Fruit fly (Drosophila melanogaster): Measurements from ENCODE around the gene CG7924.

The CG7924 gene

dm6 chr3L:14233169-14233568 lies at the start of gene CG7924:
TSS of gene CG7924 (plus strand) at chr3L:14233469.
- no peak for TF ChIP-seq CG8478 (optimal IDR thresholded peaks at IDR 0.05)
- TF ChIP-seq CTCF (optimal IDR thresholded peaks at IDR 0.05): no peak

DNA sequence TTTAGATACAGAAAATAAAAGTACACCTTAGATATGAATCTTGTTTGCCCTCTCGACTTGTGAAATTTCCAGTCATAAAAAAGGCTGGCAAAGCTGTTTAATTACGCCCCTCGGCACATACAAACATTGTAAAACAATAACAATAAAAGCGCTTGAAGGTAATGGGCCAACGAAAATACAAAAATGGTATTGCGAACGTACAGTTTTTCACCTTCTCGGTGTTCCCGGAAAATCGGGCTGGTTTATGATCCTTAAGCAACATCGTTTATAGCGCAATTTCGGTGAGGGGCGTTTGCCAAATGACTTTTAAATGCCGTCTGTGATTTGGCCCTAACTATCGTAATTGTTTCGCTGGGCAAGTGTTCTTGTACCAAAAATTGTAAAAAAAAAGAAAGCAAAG lies 48.2 kb upstream of the CG7924 start:
- no peak for TF ChIP-seq CTCF (optimal IDR thresholded peaks at IDR 0.05)
- TF ChIP-seq CG8478 (optimal IDR thresholded peaks at IDR 0.05): no peak

- TF ChIP-seq CTCF (optimal IDR thresholded peaks at IDR 0.05) (no peak), CG8478 (optimal IDR thresholded peaks at IDR 0.05) (no peak)
Observed at dm6 chr3L:14189431-14189830, 43.8 kb upstream of the CG7924 start, which contains the start of gene nan. TSS of gene nan (minus strand) at chr3L:14189648.

DNA sequence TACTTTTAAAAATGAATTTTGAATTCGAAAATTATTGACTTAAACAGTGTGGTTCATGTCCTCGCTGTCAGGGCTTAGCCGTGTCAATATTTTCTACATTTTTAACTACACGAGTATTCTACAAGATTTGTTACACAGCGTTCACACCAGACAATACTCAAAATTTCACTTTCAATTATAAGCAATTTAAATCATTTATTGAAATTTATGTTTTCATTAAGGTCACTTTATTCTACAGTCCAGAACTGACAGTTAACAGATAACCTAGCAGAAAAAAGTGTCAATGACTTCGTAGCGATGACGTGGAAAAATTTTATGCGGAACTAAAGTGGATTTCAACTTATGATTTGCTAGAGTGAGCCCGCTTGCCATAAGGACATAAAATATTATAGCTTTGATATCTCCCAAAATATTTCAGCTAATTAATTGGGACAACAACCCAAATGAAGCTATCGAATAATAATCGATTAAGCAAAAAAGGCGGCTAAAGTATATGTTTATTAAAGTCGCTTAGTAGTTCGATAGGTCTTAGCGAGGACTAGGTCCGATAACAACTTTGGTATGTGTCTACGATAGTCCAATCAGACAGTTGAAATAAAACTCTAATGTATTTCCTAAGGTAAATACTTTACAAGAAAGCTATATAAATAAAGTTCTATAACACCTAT lies 43.2 kb upstream of the CG7924 start:
- peak; percentile 36 to 61 for TF ChIP-seq CTCF (optimal IDR thresholded peaks at IDR 0.05)
- no peak for TF ChIP-seq CG8478 (optimal IDR thresholded peaks at IDR 0.05)

DNA sequence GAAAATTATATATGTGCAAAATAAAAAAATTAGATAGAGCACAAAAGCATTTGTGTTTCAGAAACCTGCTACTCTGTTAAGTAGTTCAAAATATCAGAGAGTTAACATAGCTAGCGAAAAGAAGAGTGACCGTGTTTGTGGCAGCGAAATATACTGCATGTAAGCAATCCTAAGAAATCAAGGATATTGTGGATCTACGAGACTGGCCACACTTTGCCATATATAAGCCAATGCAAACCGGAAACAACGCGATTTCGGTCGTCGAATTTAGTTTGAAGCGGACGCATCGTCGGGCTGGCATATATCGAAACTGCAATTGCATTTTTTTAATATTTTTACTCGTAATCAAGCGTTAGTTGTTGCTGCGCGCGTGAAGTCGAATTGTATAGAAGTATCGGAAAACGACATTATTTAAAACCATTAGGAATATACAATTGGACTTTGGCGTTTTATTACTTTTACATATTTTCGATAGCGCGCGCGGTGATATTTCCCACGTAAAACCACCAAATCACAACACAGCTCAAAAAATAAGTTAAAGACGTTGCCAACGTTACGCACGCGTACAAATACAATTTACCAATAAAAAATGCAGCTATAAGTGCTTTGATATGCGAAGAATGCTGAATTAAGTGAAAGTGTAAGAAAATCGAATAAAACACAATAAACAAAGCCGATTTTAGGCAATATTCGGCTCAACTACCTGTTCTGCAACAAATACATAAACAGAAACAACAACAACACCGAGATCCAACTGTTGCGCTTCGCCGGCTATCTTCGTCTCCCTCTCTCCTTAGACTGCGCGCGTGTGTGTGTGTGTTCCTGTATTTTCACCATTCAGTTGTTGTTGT lies 42.4 kb upstream of the CG7924 start, which contains the start of gene nuf:
TSS of gene nuf (plus strand) at position 246 of the 851 bp plus-strand sequence.
- TF ChIP-seq CTCF (optimal IDR thresholded peaks at IDR 0.05): peak in 1 of 2 experiments; percentile 6
- TF ChIP-seq CG8478 (optimal IDR thresholded peaks at IDR 0.05): no peak

dm6 chr3L:14191476-14191752 lies 41.9 kb upstream of the CG7924 start:
- TF ChIP-seq CG8478 (optimal IDR thresholded peaks at IDR 0.05) (no peak), CTCF (optimal IDR thresholded peaks at IDR 0.05) (no peak)

DNA sequence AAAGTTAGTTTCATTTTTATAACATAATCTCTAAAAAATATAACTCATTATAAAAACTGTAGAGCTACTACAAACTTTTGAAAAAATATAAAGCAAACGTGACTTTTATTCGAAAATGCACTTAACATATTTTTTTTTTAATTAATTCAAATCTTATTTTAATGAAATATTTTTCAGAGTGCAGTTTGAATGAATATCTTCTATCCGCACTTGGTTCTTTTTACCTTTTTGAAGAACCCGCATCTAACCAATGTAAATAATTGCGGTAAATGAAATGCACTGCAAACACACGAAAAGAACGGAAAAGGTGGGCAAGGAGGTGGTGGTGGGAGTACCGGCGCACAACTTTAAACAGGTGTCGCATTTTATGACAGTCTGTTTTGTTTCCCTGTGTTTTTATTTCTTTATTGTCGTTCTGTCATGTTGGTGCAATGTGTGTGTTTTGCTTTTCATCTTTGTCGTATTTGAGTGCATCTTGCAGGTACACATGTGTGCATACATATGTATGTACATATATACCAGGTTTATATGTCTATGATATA lies 39.2 kb upstream of the CG7924 start:
- TF ChIP-seq CTCF (optimal IDR thresholded peaks at IDR 0.05) (no peak), CG8478 (optimal IDR thresholded peaks at IDR 0.05) (no peak)

dm6 chr3L:14195714-14196113 lies 37.6 kb upstream of the CG7924 start:
- TF ChIP-seq CTCF (optimal IDR thresholded peaks at IDR 0.05) (no peak), CG8478 (optimal IDR thresholded peaks at IDR 0.05) (no peak)

dm6 chr3L:14198216-14198615 lies 35.1 kb upstream of the CG7924 start:
- TF ChIP-seq CTCF (optimal IDR thresholded peaks at IDR 0.05) (no peak), CG8478 (optimal IDR thresholded peaks at IDR 0.05) (no peak)

dm6 chr3L:14200966-14201365 lies 32.3 kb upstream of the CG7924 start:
- TF ChIP-seq CG8478 (optimal IDR thresholded peaks at IDR 0.05) (no peak), CTCF (optimal IDR thresholded peaks at IDR 0.05) (peak in 1 of 2 experiments; percentile 4)

- TF ChIP-seq CTCF (optimal IDR thresholded peaks at IDR 0.05) (no peak), CG8478 (optimal IDR thresholded peaks at IDR 0.05) (no peak)
Observed at dm6 chr3L:14202318-14202717, 31.0 kb upstream of the CG7924 start.

- TF ChIP-seq CTCF (optimal IDR thresholded peaks at IDR 0.05) (no peak), CG8478 (optimal IDR thresholded peaks at IDR 0.05) (no peak)
Observed at dm6 chr3L:14203023-14203422, 30.2 kb upstream of the CG7924 start, which contains the start of gene saturn. TSS of gene saturn (plus strand) at chr3L:14203323.

dm6 chr3L:14204659-14205568 lies 28.4 kb upstream of the CG7924 start:
- TF ChIP-seq CG8478 (optimal IDR thresholded peaks at IDR 0.05) (no peak), CTCF (optimal IDR thresholded peaks at IDR 0.05) (no peak)

DNA sequence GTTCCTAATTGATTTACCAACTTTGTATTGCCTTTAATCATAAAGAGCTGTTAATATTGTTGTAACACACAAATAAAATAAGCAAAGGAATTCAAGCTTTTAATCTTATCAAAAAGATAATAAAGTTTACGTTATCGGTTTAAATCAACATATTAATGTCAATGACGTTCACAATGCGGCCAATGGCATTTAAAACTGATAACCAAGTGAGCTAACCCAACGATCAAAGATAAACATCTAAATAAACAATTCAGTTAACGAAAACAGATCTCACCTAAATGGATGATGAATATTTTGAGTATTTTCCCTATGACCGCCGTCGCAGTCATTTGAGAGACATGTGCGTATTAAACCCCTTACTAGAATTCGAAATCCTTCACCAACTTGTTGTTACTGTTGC lies 25.9 kb upstream of the CG7924 start:
- TF ChIP-seq CG8478 (optimal IDR thresholded peaks at IDR 0.05) (no peak), CTCF (optimal IDR thresholded peaks at IDR 0.05) (no peak)

DNA sequence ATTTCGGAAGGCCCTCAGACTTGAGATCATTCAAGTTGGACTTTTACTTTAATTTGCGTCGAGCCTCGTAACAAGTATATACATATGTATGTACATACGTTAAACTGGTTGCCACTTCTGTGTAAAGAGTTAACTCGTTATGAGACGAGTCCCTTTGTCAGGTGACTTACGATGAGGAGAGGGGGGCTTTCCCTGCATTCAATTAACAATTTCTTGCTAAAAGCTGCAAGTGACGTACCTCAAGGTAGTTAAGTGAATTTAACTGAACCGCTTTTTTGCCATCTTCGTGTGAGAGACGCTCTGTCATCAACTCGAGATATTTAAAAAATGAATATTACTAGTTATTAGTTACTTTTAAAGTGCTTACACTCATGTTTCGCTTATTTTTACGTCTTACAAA lies 24.3 kb upstream of the CG7924 start:
- no peak for TF ChIP-seq CG8478 (optimal IDR thresholded peaks at IDR 0.05)
- TF ChIP-seq CTCF (optimal IDR thresholded peaks at IDR 0.05): no peak

All from S2 (cell line).